Worm (Caenorhabditis elegans): ENCODE measurements around the gene rpl-11.1.
"Not testable (repeated sequence)": the region's sequence is repeated elsewhere in the genome, so short reads cannot be mapped to it uniquely, and the experiment has no call there.

The rpl-11.1 gene

DNA sequence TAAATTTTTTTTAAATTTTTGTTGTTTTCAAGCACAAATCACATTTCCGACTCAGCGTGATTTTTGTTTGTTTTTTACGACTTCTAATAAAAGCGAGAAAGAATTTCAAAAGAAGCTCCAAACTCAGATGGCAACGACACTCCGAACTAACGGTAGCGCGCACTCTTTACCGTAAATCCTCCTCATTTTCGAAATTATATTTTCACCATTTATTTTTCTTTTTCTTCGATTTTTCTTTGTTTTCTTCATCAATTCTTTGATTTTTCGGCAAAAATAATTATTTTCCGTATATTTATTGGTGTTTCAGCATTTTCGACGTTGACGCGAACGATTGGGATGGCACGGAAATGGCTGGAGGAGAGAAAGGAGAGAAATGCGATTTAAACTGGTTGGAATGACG lies 27.1 kb downstream of the rpl-11.1 start, which contains the start of gene T24A6.1:
Gene T24A6.1 (plus strand): TSS at position 301 of the 400 bp plus-strand sequence.
- not testable (repeated sequence) for TF ChIP-seq zfp-2 (tag; optimal IDR thresholded peaks at IDR 0.05); unc-130 (GFP tag; optimal IDR thresholded peaks at IDR 0.05); nhr-77 (tag; optimal IDR thresholded peaks at IDR 0.05)

- peak; percentile 51 for TF ChIP-seq set-16 (GFP tag; IDR thresholded peaks at IDR 0.05)
- TF ChIP-seq lim-7 (GFP tag; IDR thresholded peaks at IDR 0.05), result peak; percentile 21; the same call in 1 of the 2 replicates
- no peak for TF ChIP-seq madf-9 (GFP tag; conservative IDR thresholded peaks at IDR 0.05)
These were observed 28.4 kb downstream of the rpl-11.1 start, which contains the start of gene grl-31 for ce11 chrV:3557422-3557821. TSS of gene grl-31 (minus strand) at chrV:3557778.

DNA sequence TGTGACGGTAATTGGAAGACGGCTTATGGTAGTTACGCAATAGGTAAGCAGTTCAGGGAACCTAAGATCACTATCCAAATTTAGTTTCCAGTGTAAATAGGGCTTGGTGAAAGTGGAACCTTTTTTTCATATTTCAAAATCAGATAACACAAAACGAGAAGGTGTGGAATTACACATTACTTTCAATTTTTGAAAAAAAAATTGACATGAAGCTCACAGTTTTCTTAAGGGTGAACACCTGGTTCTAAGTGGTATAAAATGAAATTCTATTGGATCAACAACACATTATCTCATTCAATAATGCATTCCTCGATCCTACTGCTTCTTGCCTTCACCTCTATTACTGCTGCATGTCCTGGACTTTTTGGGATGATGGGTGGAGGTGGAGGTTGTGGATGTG lies 29.9 kb downstream of the rpl-11.1 start, which contains the start of gene grl-30:
Gene grl-30 (plus strand): TSS at position 301 of the 400 bp plus-strand sequence.
- TF ChIP-seq zfp-3 (GFP tag; conservative IDR thresholded peaks at IDR 0.05) (no peak), ceh-32 (tag; optimal IDR thresholded peaks at IDR 0.05; ENCODE audit: poor library complexity) (no peak), nhr-48 (tag; optimal IDR thresholded peaks at IDR 0.05) (no peak), nhr-76 (tag; optimal IDR thresholded peaks at IDR 0.05) (no peak), nhr-42 (GFP tag; IDR thresholded peaks at IDR 0.05) (no peak), Y5F2A.4 (GFP tag; optimal IDR thresholded peaks at IDR 0.05) (no peak), lin-38 (GFP tag; IDR thresholded peaks at IDR 0.05) (no peak), dmd-6 (GFP tag; IDR thresholded peaks at IDR 0.05) (no peak), spr-3 (GFP tag; optimal IDR thresholded peaks at IDR 0.05) (no peak), aha-1 (tag) (no peak), Y75B8A.6 (GFP tag; IDR thresholded peaks at IDR 0.05) (no peak), lin-1 (GFP tag; IDR thresholded peaks at IDR 0.05) (no peak), ZK546.5 (tag; optimal IDR thresholded peaks at IDR 0.05) (no peak), unc-130 (GFP tag; optimal IDR thresholded peaks at IDR 0.05) (no peak), daf-19 (GFP tag; conservative IDR thresholded peaks at IDR 0.05) (no peak), vab-7 (GFP tag; IDR thresholded peaks at IDR 0.05) (no peak), nhr-111 (GFP tag; optimal IDR thresholded peaks at IDR 0.05) (no peak), nhr-10 (tag; optimal IDR thresholded peaks at IDR 0.05) (no peak)

DNA sequence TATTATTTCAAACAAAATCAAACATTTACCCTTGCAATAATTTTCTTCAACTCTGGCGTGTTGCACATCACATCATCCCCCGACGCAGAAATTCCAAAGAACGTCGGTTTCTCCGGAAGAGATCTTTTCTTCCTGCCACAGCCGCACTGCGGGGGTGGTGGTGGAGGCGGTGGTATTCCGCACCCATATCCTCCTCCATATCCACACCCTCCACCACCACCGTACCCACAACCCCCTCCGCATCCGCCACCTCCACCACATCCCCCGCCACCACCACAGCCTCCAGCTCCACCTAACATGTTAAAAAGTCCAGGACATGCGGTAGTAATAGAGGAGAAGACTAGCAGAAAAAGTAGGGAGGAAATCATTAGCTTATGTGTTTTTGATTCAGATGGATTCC lies 31.0 kb downstream of the rpl-11.1 start, which contains the start of gene grl-29:
Gene grl-29 (minus strand): TSS at position 368 of the 400 bp plus-strand sequence.
- TF ChIP-seq lir-3 (tag; optimal IDR thresholded peaks at IDR 0.05), result no peak
- peak; percentile 70 for TF ChIP-seq egl-43 (GFP tag; IDR thresholded peaks at IDR 0.05)
- TF ChIP-seq unc-130 (GFP tag; optimal IDR thresholded peaks at IDR 0.05), result no peak
- no peak for TF ChIP-seq madf-5 (GFP tag; IDR thresholded peaks at IDR 0.05)
- TF ChIP-seq vab-7 (GFP tag; IDR thresholded peaks at IDR 0.05), result no peak
- no peak for TF ChIP-seq zag-1 (tag; optimal IDR thresholded peaks at IDR 0.05)
- TF ChIP-seq nhr-102 (tag; optimal IDR thresholded peaks at IDR 0.05), result no peak
- peak; percentile 88; the same call in 1 of the 2 replicates for TF ChIP-seq set-16 (GFP tag; IDR thresholded peaks at IDR 0.05)
- no peak for TF ChIP-seq lin-29 (GFP tag; IDR thresholded peaks at IDR 0.05)
- no peak for TF ChIP-seq Y75B8A.6 (GFP tag; IDR thresholded peaks at IDR 0.05)
- TF ChIP-seq php-3 (GFP tag; IDR thresholded peaks at IDR 0.05), result no peak
- TF ChIP-seq unc-39 (tag; optimal IDR thresholded peaks at IDR 0.05), result no peak

- TF ChIP-seq F49E8.2 (tag; optimal IDR thresholded peaks at IDR 0.05; ENCODE audit: borderline replicate concordance), result no peak
- peak; percentile 16 for TF ChIP-seq pqm-1 (tag; optimal IDR thresholded peaks at IDR 0.05)
- no peak; the same call in 1 of the 2 replicates for TF ChIP-seq dmd-6 (GFP tag; IDR thresholded peaks at IDR 0.05)
- no peak for TF ChIP-seq mes-2 (tag; optimal IDR thresholded peaks at IDR 0.05; ENCODE audit: poor library complexity, severe bottlenecking)
- no peak for TF ChIP-seq lin-15B (tag; optimal IDR thresholded peaks at IDR 0.05)
- peak in 1 of 2 experiments; percentile 69 for TF ChIP-seq unc-62 (GFP tag; optimal IDR thresholded peaks at IDR 0.05 in 1 of 2)
- no peak for TF ChIP-seq unc-62 (tag; optimal IDR thresholded peaks at IDR 0.05)
- no peak for TF ChIP-seq daf-19 (GFP tag; conservative IDR thresholded peaks at IDR 0.05)
- no peak for TF ChIP-seq zfp-2 (tag; optimal IDR thresholded peaks at IDR 0.05)
- 0 out of 2 replicates have a peak, but pooled peaks have one; percentile 45 for TF ChIP-seq php-3 (GFP tag; IDR thresholded peaks at IDR 0.05)
- TF ChIP-seq Y75B8A.6 (GFP tag; IDR thresholded peaks at IDR 0.05), result no peak
- TF ChIP-seq nhr-28 (tag; optimal IDR thresholded peaks at IDR 0.05), result peak; percentile 79
- TF ChIP-seq zag-1 (tag; optimal IDR thresholded peaks at IDR 0.05), result no peak
- no peak for TF ChIP-seq dmd-9 (GFP tag; IDR thresholded peaks at IDR 0.05)
These were observed 33.0 kb downstream of the rpl-11.1 start, which contains the start of gene T24A6.20 for ce11 chrV:3552740-3553469. TSS of gene T24A6.20 (plus strand) at chrV:3553134.
